Fruit fly (Drosophila melanogaster) whole organism, embryonic: Measurements from ENCODE around the gene CG6236.

Experiments used
- CG10267 ChIP-seq: fragments of 200-800 bp; sonication (Bioruptor generic); optimal IDR thresholded peaks from 2 replicates; lab custom pipeline; 2018; ENCODE audit warnings: missing biosample characterization, mild to moderate bottlenecking, missing genetic modification characterization, moderate library complexity
- CG10565 ChIP-seq: fragments of 200-800 bp; sonication (Bioruptor generic); optimal IDR thresholded peaks from 3 replicates; lab custom pipeline; 2016; ENCODE audit warnings: missing biosample characterization, mild to moderate bottlenecking, missing genetic modification characterization
- CG10959 ChIP-seq: fragments of 200-800 bp; sonication (Bioruptor generic); IDR thresholded peaks from 2 replicates; pipeline ENCODE4 v1.3.6; 2022; ENCODE audit warnings: missing biosample characterization, missing genetic modification characterization
- CG10979 ChIP-seq: fragments of 200-800 bp; sonication (Bioruptor generic); optimal IDR thresholded peaks from 2 replicates; lab custom pipeline; 2018; ENCODE audit warnings: missing biosample characterization, mild to moderate bottlenecking, missing genetic modification characterization, moderate library complexity
- CG12659 ChIP-seq: fragments of 200-800 bp; sonication (Bioruptor generic); optimal IDR thresholded peaks from 3 replicates; lab custom pipeline; 2017; ENCODE audit warnings: mild to moderate bottlenecking, missing biosample characterization, missing genetic modification reagents, missing genetic modification characterization
- CG12769 ChIP-seq: fragments of 200-800 bp; sonication (Bioruptor generic); optimal IDR thresholded peaks from 2 replicates; lab custom pipeline; 2019; ENCODE audit warnings: missing biosample characterization, mild to moderate bottlenecking, missing genetic modification characterization, moderate library complexity
- CG13775 ChIP-seq: fragments of 200-800 bp; sonication (Bioruptor generic); optimal IDR thresholded peaks from 3 replicates; lab custom pipeline; 2017; ENCODE audit warnings: missing biosample characterization, mild to moderate bottlenecking, missing genetic modification characterization
- CG14014 ChIP-seq: fragments of 200-800 bp; sonication (Bioruptor generic); IDR thresholded peaks from 2 replicates; pipeline ENCODE4 v1.3.6; 2022; ENCODE audit warnings: missing biosample characterization, missing genetic modification characterization
- CG15696 ChIP-seq: fragments of 200-800 bp; sonication (Bioruptor generic); optimal IDR thresholded peaks from 2 replicates; lab custom pipeline; 2019; ENCODE audit warnings: missing biosample characterization, mild to moderate bottlenecking, missing genetic modification characterization, moderate library complexity
- CG1647 ChIP-seq: fragments of 200-800 bp; sonication (Bioruptor generic); optimal IDR thresholded peaks from 3 replicates; lab custom pipeline; 2016; ENCODE audit warnings: missing biosample characterization, missing genetic modification characterization
- CG1792 ChIP-seq: fragments of 200-800 bp; sonication (Bioruptor generic); optimal IDR thresholded peaks from 2 replicates; lab custom pipeline; 2016; ENCODE audit warnings: missing biosample characterization, missing genetic modification characterization
- CG31388 ChIP-seq: fragments of 200-800 bp; sonication (Bioruptor generic); optimal IDR thresholded peaks from 2 replicates; lab custom pipeline; 2016; ENCODE audit warnings: missing biosample characterization, missing genetic modification characterization
- CG31441 ChIP-seq: fragments of 200-800 bp; sonication (Bioruptor generic); IDR thresholded peaks from 2 replicates; pipeline ENCODE4 v1.3.6; 2022; ENCODE audit warnings: missing biosample characterization, missing genetic modification characterization
- CG32532 ChIP-seq: fragments of 200-800 bp; sonication (Bioruptor generic); IDR thresholded peaks from 2 replicates; pipeline ENCODE4 v1.3.6; 2022; ENCODE audit warnings: missing biosample characterization, missing genetic modification characterization
- CG3726 ChIP-seq: fragments of 200-800 bp; sonication (Bioruptor generic); IDR thresholded peaks from 3 replicates; pipeline ENCODE4, ENCODE4 v1.3.6; 2022; ENCODE audit warnings: missing biosample characterization, missing genetic modification characterization
- CG4404 ChIP-seq: fragments of 200-800 bp; sonication (Bioruptor generic); IDR thresholded peaks from 2 replicates; pipeline ENCODE4 v1.3.6; 2022; ENCODE audit warnings: missing biosample characterization, missing genetic modification characterization
- CG4617 ChIP-seq: fragments of 200-800 bp; sonication (Bioruptor generic); optimal IDR thresholded peaks from 3 replicates; lab custom pipeline; 2016; ENCODE audit warnings: missing biosample characterization, missing genetic modification characterization, borderline replicate concordance
- CG5245 ChIP-seq: fragments of 200-800 bp; sonication (Bioruptor generic); optimal IDR thresholded peaks from 3 replicates; lab custom pipeline; 2016; ENCODE audit warnings: missing biosample characterization, missing genetic modification characterization
- CG8359 ChIP-seq: fragments of 200-800 bp; sonication (Bioruptor generic); optimal IDR thresholded peaks from 2 replicates; lab custom pipeline; 2017; ENCODE audit warnings: missing biosample characterization, mild to moderate bottlenecking, missing genetic modification characterization, borderline replicate concordance
- CG9609 ChIP-seq: fragments of 200-800 bp; sonication (Bioruptor generic); optimal IDR thresholded peaks from 3 replicates; lab custom pipeline; 2016; ENCODE audit warnings: missing biosample characterization, missing genetic modification characterization
- CG9797 ChIP-seq: fragments of 200-800 bp; sonication (Bioruptor generic); optimal IDR thresholded peaks from 3 replicates; lab custom pipeline; 2018; ENCODE audit warnings: missing biosample characterization, mild to moderate bottlenecking, missing genetic modification characterization
- Dll ChIP-seq: fragments of 200-800 bp; sonication (Bioruptor generic); IDR thresholded peaks from 4 replicates; pipeline ENCODE4 v1.3.6; 2022; ENCODE audit warnings: missing biosample characterization, missing genetic modification characterization; ENCODE audit not compliant: partially characterized antibody
- ERR ChIP-seq: fragments of 200-800 bp; sonication (Bioruptor generic); optimal IDR thresholded peaks from 2 replicates; lab custom pipeline; 2016; ENCODE audit warnings: missing biosample characterization, missing genetic modification characterization
- Gug ChIP-seq: fragments of 200-800 bp; sonication (Bioruptor generic); IDR thresholded peaks from 4 replicates; pipeline ENCODE4 v1.3.6; 2022; ENCODE audit warnings: missing biosample characterization, missing genetic modification characterization
- HLHmδ ChIP-seq: fragments of 200-800 bp; sonication (Bioruptor generic); optimal IDR thresholded peaks from 2 replicates; lab custom pipeline; 2018; ENCODE audit warnings: missing biosample characterization, mild to moderate bottlenecking, missing genetic modification characterization, moderate library complexity
- Hr51 ChIP-seq, 2 experiments: fragments of 200-800 bp; sonication (Bioruptor generic); optimal IDR thresholded peaks; 2 replicates in 1 of 2; 3 replicates in 1 of 2; lab custom pipeline; 2016 to 2018; ENCODE audit warnings: missing biosample characterization in 2 of 2, missing genetic modification characterization in 2 of 2, mild to moderate bottlenecking in 1 of 2, moderate library complexity in 1 of 2
- Lhr ChIP-seq: fragments of 200-800 bp; sonication (Bioruptor generic); optimal IDR thresholded peaks from 3 replicates; lab custom pipeline; 2017; ENCODE audit warnings: mild to moderate bottlenecking, missing biosample characterization, missing genetic modification reagents, missing genetic modification characterization
- Med ChIP-seq: fragments of 200-800 bp; sonication (Bioruptor generic); peaks from one replicate; lab custom pipeline; 2016; ENCODE audit warnings: missing biosample characterization, missing genetic modification characterization, mild to moderate bottlenecking, inconsistent platforms, moderate library complexity
- NC2α ChIP-seq: fragments of 200-800 bp; sonication (Bioruptor generic); optimal IDR thresholded peaks from 2 replicates; lab custom pipeline; 2016; ENCODE audit warnings: missing biosample characterization, missing genetic modification characterization
- Nf-YC ChIP-seq: fragments of 200-800 bp; optimal IDR thresholded peaks from 3 replicates; lab custom pipeline; 2019; ENCODE audit warnings: missing biosample characterization, mild to moderate bottlenecking, missing genetic modification characterization, moderate library complexity
- Rfx ChIP-seq: fragments of 200-800 bp; sonication (Bioruptor generic); IDR thresholded peaks from 2 replicates; pipeline ENCODE4 v1.3.6; 2022; ENCODE audit warnings: missing biosample characterization, missing genetic modification characterization
- bbx ChIP-seq: fragments of 200-800 bp; sonication (Bioruptor generic); IDR thresholded peaks from 2 replicates; pipeline ENCODE4 v1.3.6; 2022; ENCODE audit warnings: missing biosample characterization, missing genetic modification characterization; ENCODE audit not compliant: partially characterized antibody
- ci ChIP-seq: fragments of 200-800 bp; sonication (Bioruptor generic); IDR thresholded peaks from 3 replicates; pipeline ENCODE4 v1.3.6; 2022; ENCODE audit warnings: missing biosample characterization, missing genetic modification characterization
- croc ChIP-seq: fragments of 200-800 bp; sonication (Bioruptor generic); conservative IDR thresholded peaks from 3 replicates; pipeline ENCODE4 v1.3.6; 2022; ENCODE audit warnings: missing biosample characterization, missing genetic modification characterization
- cwo ChIP-seq: fragments of 200-800 bp; sonication (Bioruptor generic); optimal IDR thresholded peaks from 3 replicates; lab custom pipeline; 2017; ENCODE audit warnings: missing biosample characterization, missing genetic modification characterization, mild to moderate bottlenecking, moderate library complexity, missing genetic modification reagents
- dmrt11E ChIP-seq: fragments of 200-800 bp; sonication (Bioruptor generic); optimal IDR thresholded peaks from 3 replicates; lab custom pipeline; 2018; ENCODE audit warnings: missing biosample characterization, mild to moderate bottlenecking, missing genetic modification characterization, moderate library complexity
- dysf ChIP-seq: fragments of 200-800 bp; sonication (Bioruptor generic); IDR thresholded peaks from 3 replicates; pipeline ENCODE4 v1.3.6; 2022; ENCODE audit warnings: missing biosample characterization, missing genetic modification characterization
- gcm ChIP-seq: fragments of 200-800 bp; sonication (Bioruptor generic); optimal IDR thresholded peaks from 2 replicates; lab custom pipeline; 2019; ENCODE audit warnings: missing biosample characterization, mild to moderate bottlenecking, missing genetic modification characterization, moderate library complexity
- hb ChIP-seq: fragments of 200-800 bp; sonication (Bioruptor generic); IDR thresholded peaks from 3 replicates; pipeline ENCODE4 v1.3.6; 2022; ENCODE audit warnings: missing biosample characterization, missing genetic modification characterization; ENCODE audit not compliant: partially characterized antibody
- jumu ChIP-seq: fragments of 200-800 bp; sonication (Bioruptor generic); optimal IDR thresholded peaks from 3 replicates; lab custom pipeline; 2016; ENCODE audit warnings: missing biosample characterization, missing genetic modification characterization
- lab ChIP-seq: fragments of 200-800 bp; sonication (Bioruptor generic); optimal IDR thresholded peaks from 3 replicates; lab custom pipeline; 2017; ENCODE audit warnings: missing biosample characterization, missing genetic modification characterization, mild to moderate bottlenecking, moderate library complexity, missing genetic modification reagents
- onecut ChIP-seq: fragments of 200-800 bp; sonication (Bioruptor generic); IDR thresholded peaks from 2 replicates; pipeline ENCODE4 v1.3.6; 2022; ENCODE audit warnings: missing biosample characterization, missing genetic modification characterization
- pum ChIP-seq: fragments of 200-800 bp; sonication (Bioruptor generic); optimal IDR thresholded peaks from 2 replicates; lab custom pipeline; 2016; ENCODE audit warnings: missing biosample characterization, missing genetic modification characterization
- row ChIP-seq: fragments of 200-800 bp; sonication (Bioruptor generic); IDR thresholded peaks from 3 replicates; pipeline ENCODE4 v1.3.6; 2022; ENCODE audit warnings: missing biosample characterization, missing genetic modification characterization
- sens-2 ChIP-seq: fragments of 200-800 bp; sonication (Bioruptor generic); IDR thresholded peaks from 2 replicates; pipeline ENCODE4 v1.3.6; 2022; ENCODE audit warnings: missing biosample characterization, missing genetic modification characterization
- sna ChIP-seq: fragments of 200-800 bp; sonication (Bioruptor generic); IDR thresholded peaks from 2 replicates; pipeline ENCODE4 v1.3.6; 2022; ENCODE audit warnings: missing biosample characterization, missing genetic modification characterization; ENCODE audit not compliant: partially characterized antibody
- unpg ChIP-seq: fragments of 200-800 bp; sonication (Bioruptor generic); optimal IDR thresholded peaks from 3 replicates; lab custom pipeline; 2018; ENCODE audit warnings: missing biosample characterization, mild to moderate bottlenecking, missing genetic modification characterization, moderate library complexity
- vvl ChIP-seq: fragments of 200-800 bp; sonication (Bioruptor generic); IDR thresholded peaks from 2 replicates; pipeline ENCODE4 v1.3.6; 2022; ENCODE audit warnings: missing biosample characterization, missing genetic modification characterization
- wek ChIP-seq: fragments of 200-800 bp; sonication (Bioruptor generic); optimal IDR thresholded peaks from 3 replicates; lab custom pipeline; 2018; ENCODE audit warnings: missing biosample characterization, mild to moderate bottlenecking, missing genetic modification characterization, moderate library complexity
- zfh1 ChIP-seq: fragments of 200-800 bp; sonication (Bioruptor generic); IDR thresholded peaks from 3 replicates; pipeline ENCODE4 v1.3.6; 2022; ENCODE audit warnings: missing biosample characterization, missing genetic modification characterization

The CG6236 gene

DNA sequence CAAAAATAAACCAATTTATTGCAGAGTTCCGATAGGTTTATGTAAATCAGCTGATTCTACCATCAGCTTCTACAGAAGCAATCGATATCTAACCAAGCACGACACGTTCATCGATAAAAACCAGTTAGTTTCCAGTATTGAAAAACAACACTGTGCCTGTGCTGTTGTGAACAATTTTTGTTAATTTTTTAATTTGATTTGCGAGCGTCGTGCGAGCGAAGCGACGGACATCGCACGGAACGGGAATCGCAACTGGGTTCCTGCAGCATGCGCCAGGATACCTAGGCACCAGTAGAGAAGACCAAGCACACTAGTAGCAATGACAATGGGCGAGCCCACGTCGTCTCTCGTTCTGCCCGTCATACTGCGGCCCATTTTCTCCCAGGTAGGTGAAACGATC is 43.8 kb upstream of the CG6236 start, which contains the start of the genes Ccm3 and CG6136 (continued):
- TF ChIP-seq CG1792 (GFP tag; lab: Kevin White, UChicago) (peak; percentile 57), pum (GFP tag; lab: Kevin White, UChicago) (no peak), row (GFP tag; lab: Robert Waterston, UW) (peak; percentile 17; the same call in 1 of the 3 replicates), HLHmδ (no peak), unpg (GFP tag; lab: Kevin White, UChicago) (peak; percentile 36), CG15696 (tag; lab: Kevin White, UChicago) (no peak), croc (GFP tag; lab: Robert Waterston, UW) (no peak; the same call in 2 of the 3 replicates), CG10979 (tag; lab: Kevin White, UChicago) (peak; percentile 36), sna (GFP tag; lab: Robert Waterston, UW) (peak; percentile 85), CG3726 (GFP tag; lab: Robert Waterston, UW) (no peak), CG13775 (GFP tag; lab: Kevin White, UChicago) (no peak), CG31441 (no peak), lab (peak; percentile 61), hb (peak; percentile 86), sens-2 (no peak), dmrt11E (tag; lab: Kevin White, UChicago) (peak; percentile 10), ci (GFP tag; lab: Robert Waterston, UW) (peak; percentile 64; the same call in 2 of the 3 replicates), CG10959 (0 out of 2 replicates have a peak, but pooled peaks have one; percentile 29), gcm (GFP tag; lab: Kevin White, UChicago) (peak; percentile 27), ERR (peak; percentile 21), dysf (GFP tag; lab: Robert Waterston, UW) (peak; percentile 43; the same call in 2 of the 3 replicates), CG14014 (GFP tag; lab: Robert Waterston, UW) (peak; percentile 65; the same call in 1 of the 2 replicates), CG9797 (GFP tag; lab: Kevin White, UChicago) (peak; percentile 26), CG12659 (GFP tag; lab: Kevin White, UChicago) (peak; percentile 69), Hr51 (GFP tag; optimal IDR thresholded peaks at IDR 0.05; lab: Kevin White, UChicago) (peak in 1 of 2 experiments; percentile 23), Nf-YC (peak; percentile 46), CG10267 (peak; percentile 99), CG8359 (no peak), Dll (GFP tag; lab: Robert Waterston, UW) (peak; percentile 91), CG31388 (no peak), CG10565 (GFP tag; lab: Kevin White, UChicago) (no peak), vvl (GFP tag; lab: Robert Waterston, UW) (peak; percentile 91), onecut (no peak), CG12769 (tag; lab: Kevin White, UChicago) (no peak), jumu (GFP tag; lab: Kevin White, UChicago) (peak; percentile 2), bbx (peak; percentile 95), CG4617 (GFP tag; lab: Kevin White, UChicago) (peak; percentile 88), CG5245 (GFP tag; lab: Kevin White, UChicago) (no peak), CG9609 (GFP tag; lab: Kevin White, UChicago) (peak; percentile 15), Rfx (GFP tag; lab: Robert Waterston, UW) (peak; percentile 86), Gug (GFP tag; lab: Robert Waterston, UW) (no peak), wek (no peak), Lhr (GFP tag; lab: Kevin White, UChicago) (no peak), CG4404 (GFP tag; lab: Robert Waterston, UW) (peak; percentile 25; the same call in 1 of the 2 replicates), zfh1 (GFP tag; lab: Robert Waterston, UW) (peak; percentile 70; the same call in 2 of the 3 replicates), Med (peak; percentile 94), cwo (GFP tag; lab: Kevin White, UChicago) (no peak), CG1647 (GFP tag; lab: Kevin White, UChicago) (no peak), NC2α (no peak), CG32532 (GFP tag; lab: Robert Waterston, UW) (peak; percentile 62)
